Worm (Caenorhabditis elegans): Measurements from ENCODE around the gene efr-3.

DNA sequence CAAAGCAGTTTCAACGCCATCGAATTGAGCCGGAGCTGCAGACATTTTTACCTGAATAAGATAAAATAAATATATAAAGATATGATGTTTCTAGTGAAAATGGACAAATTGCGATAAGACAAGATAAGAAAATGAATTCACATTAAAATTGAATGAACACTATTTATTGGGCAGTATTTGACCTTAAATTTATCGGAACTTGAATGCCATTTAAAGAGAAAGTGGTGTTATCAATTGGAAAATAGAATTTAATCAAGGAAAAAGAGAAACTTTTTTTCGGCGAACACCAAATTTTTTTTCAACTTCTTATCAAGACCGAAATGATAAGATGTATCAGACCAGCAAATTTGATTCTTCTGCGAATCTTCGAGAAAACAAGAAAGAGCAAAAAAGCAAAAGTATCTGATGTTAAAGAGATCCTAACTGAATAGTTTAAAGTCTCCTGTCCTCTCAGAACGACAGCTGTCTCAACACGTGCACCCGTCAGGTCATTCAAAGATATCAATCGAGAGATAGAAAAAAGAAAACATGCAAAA lies 30.8 kb downstream of the efr-3 start, which contains the start of gene upb-1:
- no peak for TF ChIP-seq rpc-1 (optimal IDR thresholded peaks at IDR 0.05)
- TF ChIP-seq rpc-1 (tag; optimal IDR thresholded peaks at IDR 0.05) = no peak
- no peak for TF ChIP-seq F55B11.4 (tag; optimal IDR thresholded peaks at IDR 0.05; ENCODE audit: borderline replicate concordance, insufficient read depth)
- TF ChIP-seq ztf-22 (GFP tag; optimal IDR thresholded peaks at IDR 0.05) = no peak
- TF ChIP-seq nfya-1 (tag; optimal IDR thresholded peaks at IDR 0.05; ENCODE audit: borderline replicate concordance, insufficient read depth) = no peak
- TF ChIP-seq dpl-1 (GFP tag; optimal IDR thresholded peaks at IDR 0.05) = no peak
- no peak for TF ChIP-seq ama-1 (optimal IDR thresholded peaks at IDR 0.05)
- no peak for TF ChIP-seq ama-1 (GFP tag; optimal IDR thresholded peaks at IDR 0.05)
